Worm (Caenorhabditis elegans): ENCODE results near the gene R08E3.1.

Gene R08E3.1

ce11 chrX:4809189-4809588 is 13.3 kb upstream of the R08E3.1 start:
- TF ChIP-seq dao-5 (tag; optimal IDR thresholded peaks at IDR 0.05) (no peak), W03F9.2 (tag; optimal IDR thresholded peaks at IDR 0.05) (no peak), him-1 (tag; optimal IDR thresholded peaks at IDR 0.05) (no peak)

DNA sequence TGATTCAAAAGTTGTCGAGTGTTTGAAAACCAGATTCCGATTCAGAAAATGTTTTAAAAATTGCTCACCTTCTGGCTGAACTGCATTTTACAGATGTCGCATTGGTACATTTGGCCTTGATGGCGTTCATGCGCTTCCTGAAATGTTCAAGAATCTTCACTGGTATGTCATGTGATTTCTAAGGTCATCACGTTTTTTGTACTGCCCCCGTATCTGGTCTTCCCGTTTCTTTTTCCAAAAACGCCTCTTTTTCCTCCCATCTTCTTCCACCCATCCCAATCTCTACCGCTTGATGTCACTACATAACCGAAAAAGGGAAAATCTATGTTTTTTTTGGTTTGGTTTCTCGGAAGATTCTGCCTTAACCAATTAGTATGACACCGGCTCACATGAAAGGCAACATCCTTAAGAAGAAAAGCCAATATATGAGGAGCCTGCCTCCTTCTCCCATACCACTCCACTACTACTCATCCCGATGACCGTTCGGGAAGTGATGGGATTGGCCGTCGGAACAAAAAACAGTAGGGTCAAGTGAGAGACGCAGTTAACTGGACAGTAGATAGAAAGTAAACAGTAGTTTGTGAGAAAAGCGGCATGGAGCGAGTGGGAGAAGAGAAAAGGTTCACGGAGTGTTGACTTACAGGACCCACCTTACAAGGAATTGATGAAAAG is 12.6 kb upstream of the R08E3.1 start:
- TF ChIP-seq dao-5 (tag; optimal IDR thresholded peaks at IDR 0.05) = no peak
- TF ChIP-seq W03F9.2 (tag; optimal IDR thresholded peaks at IDR 0.05) = no peak
- TF ChIP-seq him-1 (tag; optimal IDR thresholded peaks at IDR 0.05) = no peak

ce11 chrX:4811242-4811641 is 11.2 kb upstream of the R08E3.1 start, which contains the start of gene ztf-16:
Gene ztf-16, minus strand, starts transcription at chrX:4811540.
- TF ChIP-seq him-1 (tag; optimal IDR thresholded peaks at IDR 0.05) (no peak), dao-5 (tag; optimal IDR thresholded peaks at IDR 0.05) (no peak), W03F9.2 (tag; optimal IDR thresholded peaks at IDR 0.05) (no peak)

DNA sequence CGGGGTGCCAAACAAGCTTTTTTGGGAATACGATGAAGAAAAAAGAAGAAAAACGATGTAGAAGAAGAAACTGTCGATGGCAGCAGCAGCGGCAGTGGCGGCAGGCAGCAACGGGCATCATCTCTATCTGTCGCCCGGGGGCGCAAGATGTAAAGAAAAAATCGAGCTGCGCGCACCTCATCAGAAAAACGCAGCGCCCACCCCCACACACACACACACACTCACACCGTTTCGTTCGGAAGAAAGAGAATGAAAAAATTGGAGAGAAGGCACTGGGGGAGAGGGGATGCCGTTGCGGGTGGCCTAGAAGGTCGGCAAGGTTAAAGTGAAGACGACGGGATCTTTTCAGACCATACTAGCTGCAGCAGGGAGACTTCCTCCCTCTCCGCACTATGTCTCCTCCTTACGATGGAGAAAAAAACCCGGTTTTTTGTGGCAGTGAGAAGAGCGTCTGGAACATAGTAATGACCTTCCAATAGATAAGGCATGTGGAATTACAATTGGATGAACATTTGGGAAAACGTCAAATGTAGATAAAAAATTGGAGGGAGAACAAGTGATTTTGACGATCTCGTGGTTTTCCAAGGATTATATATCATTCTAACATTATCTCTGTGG is 9.2 kb upstream of the R08E3.1 start:
- TF ChIP-seq W03F9.2 (tag; optimal IDR thresholded peaks at IDR 0.05) = no peak
- no peak for TF ChIP-seq dao-5 (tag; optimal IDR thresholded peaks at IDR 0.05)
- no peak for TF ChIP-seq him-1 (tag; optimal IDR thresholded peaks at IDR 0.05)

ce11 chrX:4818252-4818651 is 4.2 kb upstream of the R08E3.1 start, which contains the start of gene R08E3.3:
Gene R08E3.3, plus strand, starts transcription at chrX:4818593.
- TF ChIP-seq dao-5 (tag; optimal IDR thresholded peaks at IDR 0.05) = no peak
- no peak for TF ChIP-seq him-1 (tag; optimal IDR thresholded peaks at IDR 0.05)
- TF ChIP-seq W03F9.2 (tag; optimal IDR thresholded peaks at IDR 0.05) = peak; percentile 5

DNA sequence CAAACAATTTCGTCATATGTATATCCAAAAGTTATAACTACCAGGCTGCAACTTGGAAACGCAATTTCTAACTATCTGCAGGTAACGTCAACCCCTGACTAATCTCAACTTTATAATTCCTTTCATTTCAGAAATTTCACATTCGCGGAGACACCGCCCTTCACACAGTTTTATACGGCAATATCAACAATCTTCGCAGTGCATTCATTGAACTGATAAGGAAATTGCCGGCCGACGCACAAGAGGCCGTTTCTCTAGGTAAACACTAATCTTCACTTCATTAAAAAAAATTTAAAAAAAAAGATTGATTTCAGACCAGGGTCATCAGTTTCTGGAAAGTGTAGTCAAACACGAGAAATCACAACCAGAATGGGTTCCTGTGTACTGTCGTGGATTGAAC is 3.6 kb upstream of the R08E3.1 start:
- TF ChIP-seq W03F9.2 (tag; optimal IDR thresholded peaks at IDR 0.05) = no peak
- no peak for TF ChIP-seq dao-5 (tag; optimal IDR thresholded peaks at IDR 0.05)
- TF ChIP-seq him-1 (tag; optimal IDR thresholded peaks at IDR 0.05) = no peak

DNA sequence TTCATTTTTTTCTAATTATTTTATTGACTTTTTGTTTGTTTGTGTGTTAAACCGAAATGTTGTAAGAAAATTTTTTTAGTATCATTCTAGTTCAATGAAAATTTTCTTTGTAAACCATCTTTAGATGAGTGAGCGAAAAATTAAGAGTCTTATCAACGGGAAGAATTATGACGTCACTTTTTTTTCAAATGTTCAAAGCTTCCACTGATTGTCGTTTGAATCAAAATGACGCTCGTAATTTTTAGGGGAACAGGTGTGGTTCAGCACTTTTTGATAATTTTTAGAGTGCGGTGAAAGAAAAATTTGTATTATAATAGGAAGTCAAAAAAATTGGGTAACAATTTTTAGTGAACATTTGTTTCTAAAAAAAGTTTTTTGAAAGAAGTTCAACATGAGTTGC is 845 bp upstream of the R08E3.1 start:
- TF ChIP-seq him-1 (tag; optimal IDR thresholded peaks at IDR 0.05) (no peak), dao-5 (tag; optimal IDR thresholded peaks at IDR 0.05) (no peak), W03F9.2 (tag; optimal IDR thresholded peaks at IDR 0.05) (no peak)

DNA sequence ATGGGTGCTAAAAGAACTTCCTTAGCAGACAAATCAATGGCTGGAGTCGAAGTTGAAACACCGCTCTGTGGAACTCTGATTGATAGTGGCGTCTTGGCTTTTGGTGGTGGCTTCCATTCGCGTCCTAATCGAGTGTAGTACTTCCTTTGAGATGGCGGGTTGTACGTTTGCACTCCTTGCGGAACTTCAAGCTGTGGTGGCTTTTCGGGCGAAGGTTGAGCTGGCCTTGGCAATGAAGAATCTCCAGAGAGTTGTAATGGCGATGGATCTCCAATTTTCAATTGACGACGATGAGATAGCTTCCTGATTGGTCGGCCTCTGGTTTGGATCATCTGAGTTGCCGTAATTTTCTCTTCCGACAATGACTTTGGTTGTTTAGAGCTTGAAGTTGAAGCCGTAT is 18.2 kb downstream of the R08E3.1 start:
- TF ChIP-seq W03F9.2 (tag; optimal IDR thresholded peaks at IDR 0.05) (no peak), dao-5 (tag; optimal IDR thresholded peaks at IDR 0.05) (no peak), him-1 (tag; optimal IDR thresholded peaks at IDR 0.05) (no peak)

ce11 chrX:4842305-4842704 is 19.9 kb downstream of the R08E3.1 start:
- TF ChIP-seq him-1 (tag; optimal IDR thresholded peaks at IDR 0.05) (no peak), W03F9.2 (tag; optimal IDR thresholded peaks at IDR 0.05) (no peak), dao-5 (tag; optimal IDR thresholded peaks at IDR 0.05) (no peak)

ce11 chrX:4844765-4845164 is 22.3 kb downstream of the R08E3.1 start:
- TF ChIP-seq dao-5 (tag; optimal IDR thresholded peaks at IDR 0.05) (no peak), him-1 (tag; optimal IDR thresholded peaks at IDR 0.05) (no peak), W03F9.2 (tag; optimal IDR thresholded peaks at IDR 0.05) (no peak)

DNA sequence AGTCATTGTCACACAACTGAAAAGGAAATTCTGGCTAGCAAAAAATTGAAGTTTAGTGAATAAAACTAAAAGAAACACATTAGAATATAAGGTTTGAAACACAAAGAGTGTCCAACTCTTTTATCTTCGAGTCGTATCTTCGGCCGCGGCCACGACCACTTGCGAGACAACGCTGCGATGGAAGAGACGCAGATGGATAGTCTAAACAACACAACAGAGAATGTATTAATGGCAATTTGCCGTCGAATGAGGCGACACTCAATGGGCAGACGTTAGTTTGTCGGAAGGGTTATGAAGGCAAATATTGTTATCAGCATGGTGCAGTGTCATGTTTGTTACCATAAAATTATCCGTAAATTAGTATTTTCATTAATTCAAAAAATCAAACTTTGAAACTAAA is 30.6 kb downstream of the R08E3.1 start, which contains the start of gene F39C12.1:
Gene F39C12.1 (minus strand): TSS at position 136 of the 400 bp plus-strand sequence.
- TF ChIP-seq dao-5 (tag; optimal IDR thresholded peaks at IDR 0.05) (no peak), him-1 (tag; optimal IDR thresholded peaks at IDR 0.05) (no peak), W03F9.2 (tag; optimal IDR thresholded peaks at IDR 0.05) (no peak)

- TF ChIP-seq dao-5 (tag; optimal IDR thresholded peaks at IDR 0.05) (no peak), him-1 (tag; optimal IDR thresholded peaks at IDR 0.05) (no peak), W03F9.2 (tag; optimal IDR thresholded peaks at IDR 0.05) (no peak)
Observed at ce11 chrX:4859582-4860095, 37.2 kb downstream of the R08E3.1 start, which contains the start of gene add-1. Gene add-1, minus strand, starts transcription at chrX:4860045.

- no peak for TF ChIP-seq dao-5 (tag; optimal IDR thresholded peaks at IDR 0.05)
- no peak for TF ChIP-seq him-1 (tag; optimal IDR thresholded peaks at IDR 0.05)
- TF ChIP-seq W03F9.2 (tag; optimal IDR thresholded peaks at IDR 0.05) = no peak
Observed at ce11 chrX:4861413-4861812, 39.0 kb downstream of the R08E3.1 start.

- no peak for TF ChIP-seq dao-5 (tag; optimal IDR thresholded peaks at IDR 0.05)
- TF ChIP-seq W03F9.2 (tag; optimal IDR thresholded peaks at IDR 0.05) = no peak
- no peak for TF ChIP-seq him-1 (tag; optimal IDR thresholded peaks at IDR 0.05)
Observed at ce11 chrX:4862062-4862461, 39.6 kb downstream of the R08E3.1 start.

All from whole organism, L4/young adult.